Fruit fly (Drosophila melanogaster): ENCODE data around the gene mRpL24.

mRpL24 gene

dm6 chr2L:4981278-4981966 lies 36.3 kb upstream of the mRpL24 start, which contains the start of the genes CG8892 and CG34126 (continued):
- TF ChIP-seq CG3919 (GFP tag; optimal IDR thresholded peaks at IDR 0.05) (peak; percentile 98), Ets21C (GFP tag; optimal IDR thresholded peaks at IDR 0.05) (peak; percentile 97), spab (GFP tag; optimal IDR thresholded peaks at IDR 0.05) (peak; percentile 91), CG7368 (GFP tag; optimal IDR thresholded peaks at IDR 0.05) (peak; percentile 92), CG34406 (GFP tag; optimal IDR thresholded peaks at IDR 0.05) (peak; percentile 94), CG11762 (GFP tag; optimal IDR thresholded peaks at IDR 0.05; ENCODE audit: insufficient read depth) (peak; percentile 95), Sox14 (GFP tag; optimal IDR thresholded peaks at IDR 0.05) (peak; percentile 97), Hr4 (GFP tag; optimal IDR thresholded peaks at IDR 0.05) (peak; percentile 96), Smox (GFP tag; optimal IDR thresholded peaks at IDR 0.05) (peak; percentile 96), CG9139 (GFP tag; optimal IDR thresholded peaks at IDR 0.05) (peak; percentile 80), Sox15 (GFP tag; optimal IDR thresholded peaks at IDR 0.05) (peak; percentile 98), topi (GFP tag; optimal IDR thresholded peaks at IDR 0.05) (peak; percentile 97), dsx (GFP tag; optimal IDR thresholded peaks at IDR 0.05; ENCODE audit: poor library complexity, severe bottlenecking) (peak; percentile 89), CG8119 (GFP tag; IDR thresholded peaks at IDR 0.05) (peak; percentile 88), CG15336 (GFP tag; IDR thresholded peaks at IDR 0.05) (peak; percentile 84), ss (GFP tag; optimal IDR thresholded peaks at IDR 0.05) (peak; percentile 85 to 95), CG16779 (tag; optimal IDR thresholded peaks at IDR 0.05) (peak; percentile 82), net (GFP tag; optimal IDR thresholded peaks at IDR 0.05) (peak; percentile 94), fd59A (GFP tag; optimal IDR thresholded peaks at IDR 0.05) (peak; percentile 96), svp (GFP tag) (peak; percentile 97)

DNA sequence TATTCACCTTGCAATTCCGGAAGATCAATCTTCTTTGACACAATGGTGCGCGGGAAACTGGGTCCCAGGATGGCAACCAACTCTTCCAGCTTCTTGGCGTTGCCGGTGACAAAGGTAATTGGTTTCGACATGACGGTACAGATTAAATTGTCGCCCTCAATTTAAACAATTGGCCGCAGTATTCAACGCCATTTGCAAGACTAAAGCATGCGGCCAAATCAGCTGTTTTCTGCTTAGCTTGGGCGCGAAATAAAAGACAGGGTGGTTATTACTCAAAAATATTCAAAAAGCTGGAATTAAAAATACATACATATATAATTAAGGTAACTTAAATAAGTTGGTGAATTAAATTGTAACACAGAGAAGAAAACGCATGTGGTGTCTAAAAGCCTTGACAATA lies 34.0 kb upstream of the mRpL24 start, which contains the start of gene CG8891:
Gene CG8891, minus strand, starts transcription at position 242 of the 400 bp plus-strand sequence.
- TF ChIP-seq svp (GFP tag): no peak
- no peak for TF ChIP-seq Hr4 (GFP tag; optimal IDR thresholded peaks at IDR 0.05)
- no peak for TF ChIP-seq acj6 (GFP tag; optimal IDR thresholded peaks at IDR 0.05)
- no peak for TF ChIP-seq CG31627 (GFP tag; optimal IDR thresholded peaks at IDR 0.05)
- no peak for TF ChIP-seq CG11294 (GFP tag; IDR thresholded peaks at IDR 0.05)
- no peak for TF ChIP-seq Hr39 (GFP tag; optimal IDR thresholded peaks at IDR 0.05)
- no peak for TF ChIP-seq CG1621 (tag; optimal IDR thresholded peaks at IDR 0.05)
- no peak for TF ChIP-seq CG9139 (GFP tag; optimal IDR thresholded peaks at IDR 0.05)
- TF ChIP-seq CG6854 (GFP tag; optimal IDR thresholded peaks at IDR 0.05): no peak
- TF ChIP-seq CG11902 (GFP tag; optimal IDR thresholded peaks at IDR 0.05): no peak
- TF ChIP-seq pdm3 (GFP tag; optimal IDR thresholded peaks at IDR 0.05): no peak
- TF ChIP-seq CG34406 (GFP tag; optimal IDR thresholded peaks at IDR 0.05): no peak
- no peak for TF ChIP-seq CG16779 (tag; optimal IDR thresholded peaks at IDR 0.05)
- TF ChIP-seq Eip78C (GFP tag): no peak

dm6 chr2L:4976988-4977551 lies 31.9 kb upstream of the mRpL24 start, which contains the start of the genes Gmd and CG3792:
Gene Gmd, minus strand, starts transcription at chr2L:4977023.
Gene CG3792, plus strand, starts transcription at chr2L:4977312.
- peak; percentile 91 for TF ChIP-seq fkh (GFP tag; optimal IDR thresholded peaks at IDR 0.05)
- TF ChIP-seq cyc (GFP tag; optimal IDR thresholded peaks at IDR 0.05): peak; percentile 95
- peak; percentile 96 for TF ChIP-seq CG31627 (GFP tag; optimal IDR thresholded peaks at IDR 0.05)
- TF ChIP-seq achi (GFP tag; optimal IDR thresholded peaks at IDR 0.05): no peak
- TF ChIP-seq Ets96B (tag; optimal IDR thresholded peaks at IDR 0.05): peak; percentile 94
- TF ChIP-seq net (GFP tag; optimal IDR thresholded peaks at IDR 0.05): no peak
- peak; percentile 95 for TF ChIP-seq CG3032 (tag; optimal IDR thresholded peaks at IDR 0.05)
- peak; percentile 65 for TF ChIP-seq dac (GFP tag; optimal IDR thresholded peaks at IDR 0.05)
- peak; percentile 93 for TF ChIP-seq Gug (GFP tag; IDR thresholded peaks at IDR 0.05)
- TF ChIP-seq Hr38 (GFP tag; optimal IDR thresholded peaks at IDR 0.05): peak; percentile 74
- TF ChIP-seq Eip93F (GFP tag; optimal IDR thresholded peaks at IDR 0.05): no peak
- peak; percentile 94 for TF ChIP-seq Eip75B (GFP tag; optimal IDR thresholded peaks at IDR 0.05)
- TF ChIP-seq CG6808 (GFP tag; optimal IDR thresholded peaks at IDR 0.05): no peak
- TF ChIP-seq CG11294 (GFP tag; IDR thresholded peaks at IDR 0.05): peak; percentile 93
- no peak for TF ChIP-seq CG32006 (GFP tag; optimal IDR thresholded peaks at IDR 0.05)
- peak; percentile 81 for TF ChIP-seq Blimp-1 (GFP tag; optimal IDR thresholded peaks at IDR 0.05)
- TF ChIP-seq CG6276 (GFP tag; optimal IDR thresholded peaks at IDR 0.05): no peak
- peak; percentile 95 for TF ChIP-seq topi (GFP tag; optimal IDR thresholded peaks at IDR 0.05)
- no peak for TF ChIP-seq Hr4 (GFP tag; optimal IDR thresholded peaks at IDR 0.05)
- peak; percentile 91 for TF ChIP-seq Sox15 (GFP tag; optimal IDR thresholded peaks at IDR 0.05)
- TF ChIP-seq CG6163 (GFP tag; IDR thresholded peaks at IDR 0.05): peak; percentile 91
- TF ChIP-seq fd59A (GFP tag; optimal IDR thresholded peaks at IDR 0.05): peak; percentile 84
- TF ChIP-seq acj6 (GFP tag; optimal IDR thresholded peaks at IDR 0.05): peak; percentile 96
- TF ChIP-seq CG8319 (GFP tag; optimal IDR thresholded peaks at IDR 0.05): peak; percentile 93
- peak; percentile 94 for TF ChIP-seq CG8119 (GFP tag; IDR thresholded peaks at IDR 0.05)
- TF ChIP-seq CG34406 (GFP tag; optimal IDR thresholded peaks at IDR 0.05): peak; percentile 92
